Fruit fly (Drosophila melanogaster): ENCODE results near the gene Act5C.

Gene Act5C

DNA sequence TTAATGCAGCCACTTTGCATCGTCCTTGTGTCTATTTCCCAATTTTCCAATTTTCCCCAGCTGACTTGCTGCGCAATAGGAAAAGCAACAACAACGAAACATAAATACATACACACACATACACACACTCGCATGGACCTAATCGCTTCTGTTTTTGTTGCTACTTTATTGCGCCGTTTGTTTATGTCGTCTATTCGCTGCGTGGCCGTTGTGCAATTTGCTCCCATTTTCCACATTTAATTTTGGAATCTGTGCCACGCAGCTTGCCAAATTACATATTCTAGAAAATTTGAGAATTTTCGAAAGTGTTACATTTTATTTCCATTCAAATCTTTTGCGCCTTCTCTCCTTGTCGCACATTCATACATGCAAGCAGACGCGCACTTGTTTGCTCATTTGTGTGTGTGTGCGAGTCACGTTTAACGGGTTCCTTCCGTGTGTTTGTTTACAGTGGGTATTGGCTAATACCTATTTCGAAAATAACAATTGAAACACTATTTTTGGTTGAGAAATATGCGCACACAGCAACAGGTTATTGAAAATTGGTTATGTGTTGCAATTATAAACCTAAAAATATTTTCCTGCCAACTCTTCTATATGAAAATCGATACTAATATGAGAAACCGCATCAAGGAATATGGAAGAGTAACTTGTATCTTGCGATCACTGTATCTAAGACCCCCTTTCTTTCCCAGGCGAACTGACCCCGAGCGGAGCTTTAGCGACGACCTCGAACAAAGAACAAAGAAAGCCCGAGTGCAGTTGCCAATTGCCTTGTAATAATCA, 20.3 kb upstream of the Act5C start (continued):
- TF ChIP-seq cg (GFP tag; optimal IDR thresholded peaks at IDR 0.05): peak; percentile 95
- peak; percentile 29; the same call in 1 of the 2 replicates for TF ChIP-seq gsb (GFP tag; IDR thresholded peaks at IDR 0.05)
- no peak for TF ChIP-seq HLH3B (GFP tag; IDR thresholded peaks at IDR 0.05)
- TF ChIP-seq ewg (GFP tag; optimal IDR thresholded peaks at IDR 0.05): no peak
- TF ChIP-seq lov (optimal IDR thresholded peaks at IDR 0.05): no peak
- TF ChIP-seq lov (GFP tag; IDR thresholded peaks at IDR 0.05): no peak
- TF ChIP-seq bowl (GFP tag; IDR thresholded peaks at IDR 0.05): no peak
- peak; percentile 19 for TF ChIP-seq D19A (tag; optimal IDR thresholded peaks at IDR 0.05)
- TF ChIP-seq CG11247 (GFP tag; IDR thresholded peaks at IDR 0.05): no peak
- TF ChIP-seq bab2 (GFP tag; optimal IDR thresholded peaks at IDR 0.05): peak; percentile 59
- peak; percentile 29 for TF ChIP-seq caup (GFP tag; optimal IDR thresholded peaks at IDR 0.05; ENCODE audit: severe bottlenecking)
- peak; percentile 67 for TF ChIP-seq scrt (GFP tag; optimal IDR thresholded peaks at IDR 0.05)
- peak; percentile 31 for TF ChIP-seq CG34376 (GFP tag; optimal IDR thresholded peaks at IDR 0.05)
- TF ChIP-seq sug (tag; optimal IDR thresholded peaks at IDR 0.05): peak; percentile 59
- TF ChIP-seq CG10209 (GFP tag; optimal IDR thresholded peaks at IDR 0.05): peak; percentile 22
- TF ChIP-seq CG11723 (GFP tag; optimal IDR thresholded peaks at IDR 0.05): peak; percentile 5
- peak; percentile 45 for TF ChIP-seq lilli (GFP tag; optimal IDR thresholded peaks at IDR 0.05)
- no peak for TF ChIP-seq peb (GFP tag; IDR thresholded peaks at IDR 0.05)
- peak; percentile 17 for TF ChIP-seq mam (GFP tag; optimal IDR thresholded peaks at IDR 0.05)
- peak; percentile 3 for TF ChIP-seq cato (GFP tag; optimal IDR thresholded peaks at IDR 0.05; ENCODE audit: borderline replicate concordance)
- TF ChIP-seq CG18011 (GFP tag; optimal IDR thresholded peaks at IDR 0.05): no peak
- peak; percentile 32 for TF ChIP-seq Max (GFP tag; optimal IDR thresholded peaks at IDR 0.05)
- peak; percentile 24 for TF ChIP-seq gcm (GFP tag; optimal IDR thresholded peaks at IDR 0.05)
- no peak for TF ChIP-seq Mrtf (GFP tag; IDR thresholded peaks at IDR 0.05)
- TF ChIP-seq twi (tag; optimal IDR thresholded peaks at IDR 0.05): peak; percentile 21
- peak; percentile 15 for TF ChIP-seq chn (GFP tag; optimal IDR thresholded peaks at IDR 0.05)
- TF ChIP-seq Jarid2 (GFP tag; optimal IDR thresholded peaks at IDR 0.05): no peak
- TF ChIP-seq CG31224 (GFP tag; IDR thresholded peaks at IDR 0.05): no peak
- no peak for TF ChIP-seq sens-2 (GFP tag; IDR thresholded peaks at IDR 0.05)
- no peak for TF ChIP-seq Doc3 (GFP tag; IDR thresholded peaks at IDR 0.05; ENCODE audit: partially characterized antibody)
- peak; percentile 65 for TF ChIP-seq Xrp1 (GFP tag; IDR thresholded peaks at IDR 0.05)
- 0 out of 3 replicates have a peak, but pooled peaks have one; percentile 5 for TF ChIP-seq CG7357 (GFP tag; IDR thresholded peaks at IDR 0.05)
- 0 out of 2 replicates have a peak, but pooled peaks have one; percentile 11 for TF ChIP-seq CG32772 (GFP tag; IDR thresholded peaks at IDR 0.05)
- TF ChIP-seq Nf-YC (tag; optimal IDR thresholded peaks at IDR 0.05): peak; percentile 35
- peak; percentile 86 for TF ChIP-seq Drgx (GFP tag; IDR thresholded peaks at IDR 0.05)
- peak; percentile 15 for TF ChIP-seq Ets97D (GFP tag; optimal IDR thresholded peaks at IDR 0.05)
- TF ChIP-seq trem (tag; optimal IDR thresholded peaks at IDR 0.05): peak; percentile 18
- TF ChIP-seq dm (GFP tag; optimal IDR thresholded peaks at IDR 0.05): peak; percentile 2
- 0 out of 2 replicates have a peak, but pooled peaks have one; percentile 23 for TF ChIP-seq CG17328 (GFP tag; IDR thresholded peaks at IDR 0.05)
- TF ChIP-seq MESR4 (GFP tag; optimal IDR thresholded peaks at IDR 0.05): peak; percentile 8
- peak in 1 of 3 experiments; percentile 37 for TF ChIP-seq lola (GFP tag; optimal IDR thresholded peaks at IDR 0.05)
- peak; percentile 43 for TF ChIP-seq odd (GFP tag; optimal IDR thresholded peaks at IDR 0.05)
- peak; percentile 51 for TF ChIP-seq CG12071 (GFP tag; optimal IDR thresholded peaks at IDR 0.05)
- peak; percentile 27 for TF ChIP-seq D19B (GFP tag; optimal IDR thresholded peaks at IDR 0.05)
- TF ChIP-seq tup (GFP tag; optimal IDR thresholded peaks at IDR 0.05): no peak
- peak; percentile 5 for TF ChIP-seq Atf-2 (GFP tag; optimal IDR thresholded peaks at IDR 0.05)
- no peak for TF ChIP-seq CG7745 (tag; optimal IDR thresholded peaks at IDR 0.05)
- TF ChIP-seq Lim3 (GFP tag; IDR thresholded peaks at IDR 0.05): no peak
- peak; percentile 52 for TF ChIP-seq Ada2b (GFP tag; IDR thresholded peaks at IDR 0.05)

Measured in whole organism, embryonic.